Worm (Caenorhabditis elegans): ENCODE measurements around the gene nhr-93.

- TF ChIP-seq K12H6.12 (tag; optimal IDR thresholded peaks at IDR 0.05), result no peak
- no peak for TF ChIP-seq snpc-4 (GFP tag; optimal IDR thresholded peaks at IDR 0.05)
- TF ChIP-seq snpc-4 (tag; optimal IDR thresholded peaks at IDR 0.05), result no peak
- no peak for TF ChIP-seq xnd-1 (tag; optimal IDR thresholded peaks at IDR 0.05)
- no peak for TF ChIP-seq unc-130 (GFP tag; optimal IDR thresholded peaks at IDR 0.05)
- TF ChIP-seq him-1 (tag; optimal IDR thresholded peaks at IDR 0.05), result no peak
- TF ChIP-seq B0336.3 (GFP tag; IDR thresholded peaks at IDR 0.05), result no peak
- TF ChIP-seq zfh-2 (GFP tag; conservative IDR thresholded peaks at IDR 0.05), result no peak
- TF ChIP-seq T07F8.4 (tag; optimal IDR thresholded peaks at IDR 0.05), result no peak
Measured at ce11 chrV:3535260-3535659, 2.9 kb downstream of the nhr-93 start, which contains the start of gene nhr-221.
